Worm (Caenorhabditis elegans) whole organism, midembryonic: ENCODE measurements around the gene C04G6.6.

ENCODE experiments used
- T22C8.4 ChIP-seq: fragments of 200-800 bp; sonication (Bioruptor generic); IDR thresholded peaks from 2 replicates; pipeline ENCODE4 v1.3.6; 2022; ENCODE audit warnings: missing genetic modification characterization, missing compliant biosample characterization
- cog-1 ChIP-seq: sonication (generic microtip); optimal IDR thresholded peaks from 2 replicates; lab custom pipeline; 2016; ENCODE audit warnings: missing genetic modification characterization, missing compliant biosample characterization
- flt-1 ChIP-seq: fragments of 200-800 bp; sonication (Bioruptor generic); IDR thresholded peaks from 2 replicates; pipeline ENCODE4 v1.3.6; 2022; ENCODE audit warnings: missing genetic modification characterization, missing compliant biosample characterization
- klf-2 ChIP-seq: fragments of 200-800 bp; sonication (Bioruptor generic); conservative IDR thresholded peaks from 2 replicates; pipeline ENCODE4 v1.3.6; 2022; ENCODE audit warnings: missing genetic modification reagents, missing genetic modification characterization, missing compliant biosample characterization
- med-1 ChIP-seq: sonication (generic microtip); optimal IDR thresholded peaks from 2 replicates; lab custom pipeline; 2017; ENCODE audit warnings: missing genetic modification characterization, mild to moderate bottlenecking, missing compliant biosample characterization, antibody characterized with exemption, missing genetic modification reagents; ENCODE audit not compliant: insufficient read depth
- ref-1 ChIP-seq: fragments of 200-800 bp; sonication (Bioruptor generic); conservative IDR thresholded peaks from 2 replicates; pipeline ENCODE4 v1.3.6; 2022; ENCODE audit warnings: missing genetic modification reagents, missing genetic modification characterization, missing compliant biosample characterization
- tab-1 ChIP-seq: fragments of 200-800 bp; sonication (Bioruptor generic); IDR thresholded peaks from 2 replicates; pipeline ENCODE4 v1.3.6; 2022; ENCODE audit warnings: missing genetic modification characterization, missing compliant biosample characterization
- ztf-23 ChIP-seq: fragments of 200-800 bp; sonication (Bioruptor generic); IDR thresholded peaks from 2 replicates; pipeline ENCODE4 v1.3.6; 2022; ENCODE audit warnings: missing genetic modification reagents, missing genetic modification characterization, missing compliant biosample characterization
- ztf-29 ChIP-seq: fragments of 200-800 bp; sonication (Bioruptor generic); IDR thresholded peaks from 2 replicates; pipeline ENCODE4 v1.3.6; 2022; ENCODE audit warnings: missing genetic modification reagents, missing genetic modification characterization, missing compliant biosample characterization

DNA sequence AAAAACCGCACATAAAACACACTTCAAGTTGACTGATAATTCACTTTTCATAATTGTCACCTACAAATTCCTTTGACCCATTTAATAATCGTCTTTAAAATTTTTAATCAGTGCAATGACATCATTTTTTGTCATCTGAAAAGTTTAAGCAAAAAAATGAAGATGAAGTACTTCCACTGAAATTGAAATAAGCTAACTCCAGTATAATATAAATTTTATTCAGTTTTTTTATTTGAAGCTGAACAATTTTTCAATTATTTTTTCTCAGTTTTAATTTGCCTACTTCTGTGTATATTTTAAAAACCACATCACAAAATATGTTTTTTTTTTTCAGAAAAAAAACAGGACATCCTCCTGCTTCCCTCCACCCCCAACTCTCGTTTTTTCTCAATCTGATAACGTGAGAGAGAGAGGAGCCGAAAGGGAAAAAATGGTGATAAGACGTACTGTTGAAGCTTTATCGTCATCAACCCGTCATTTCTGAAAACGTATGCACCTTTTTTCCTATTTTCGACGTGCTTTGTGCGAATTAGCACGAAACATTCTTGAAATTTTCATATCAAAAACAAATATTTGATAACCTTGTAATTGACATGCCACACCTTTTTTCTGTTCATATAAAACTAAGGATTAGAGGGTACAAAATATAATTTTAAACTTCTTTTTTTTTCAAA is 4.4 kb upstream of the C04G6.6 start, which contains the start of the genes C04G6.11 and mpk-2:
- TF ChIP-seq klf-2 (no peak), ztf-23 (GFP tag; lab: Robert Waterston, UW) (no peak), med-1 (GFP tag; lab: Kevin White, UChicago) (no peak), ztf-29 (GFP tag; lab: Robert Waterston, UW) (no peak), T22C8.4 (GFP tag; lab: Robert Waterston, UW) (no peak), flt-1 (GFP tag; lab: Robert Waterston, UW) (no peak), ref-1 (no peak), cog-1 (tag; lab: Kevin White, UChicago) (no peak), tab-1 (GFP tag; lab: Robert Waterston, UW) (no peak)
